Fruit fly (Drosophila melanogaster): Measurements from ENCODE around the gene Jon65Ai.

Jon65Ai gene

DNA sequence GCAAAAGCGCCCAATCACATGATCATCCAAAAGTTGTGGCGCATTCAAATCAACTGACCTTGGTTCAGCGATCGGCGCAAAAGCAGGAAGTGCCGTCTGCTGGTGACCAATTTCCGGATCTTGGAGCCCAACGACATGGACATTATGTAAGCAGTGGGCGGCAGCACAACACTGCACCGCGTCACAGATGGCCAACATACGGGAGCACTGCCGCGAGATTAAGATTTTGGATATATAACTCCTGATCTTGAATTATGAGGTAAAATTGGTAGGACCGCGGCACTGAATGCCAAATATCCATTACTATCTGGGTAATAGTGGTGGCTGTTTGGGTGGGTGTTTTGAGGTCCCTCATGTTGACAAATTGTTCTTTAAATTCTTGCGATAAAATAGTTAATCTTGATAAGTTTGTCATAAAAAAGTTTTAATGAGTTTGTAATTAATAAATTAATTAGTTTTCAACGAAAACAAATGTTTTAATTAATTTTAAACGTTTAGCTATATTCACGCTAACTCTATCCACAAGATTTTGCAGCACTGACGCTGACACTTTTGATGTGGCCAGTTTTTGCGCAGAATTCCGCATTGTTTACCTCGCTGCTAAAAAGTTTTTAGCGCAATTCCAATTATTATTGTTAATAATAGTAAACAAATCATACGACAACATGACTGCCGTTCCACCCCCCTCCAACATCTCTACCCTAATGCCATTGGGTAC is 20.9 kb upstream of the Jon65Ai start, which contains the start of the genes CG13295 and CG6610 (continued):
- peak; percentile 19 for TF ChIP-seq Max (GFP tag; optimal IDR thresholded peaks at IDR 0.05)
- peak; percentile 44 for TF ChIP-seq hkb (optimal IDR thresholded peaks at IDR 0.05)
- peak; percentile 23; the same call in 1 of the 2 replicates for TF ChIP-seq hkb (GFP tag; IDR thresholded peaks at IDR 0.05)
- peak; percentile 46; the same call in 1 of the 2 replicates for TF ChIP-seq sisA (GFP tag; IDR thresholded peaks at IDR 0.05)
- TF ChIP-seq Dll (GFP tag; IDR thresholded peaks at IDR 0.05; ENCODE audit: partially characterized antibody) = 0 out of 4 replicates have a peak, but pooled peaks have one; percentile 23
- 0 out of 2 replicates have a peak, but pooled peaks have one; percentile 5 for TF ChIP-seq CG11247 (GFP tag; IDR thresholded peaks at IDR 0.05)
- peak; percentile 83 for TF ChIP-seq CG9932 (GFP tag; IDR thresholded peaks at IDR 0.05)
- peak; percentile 5 for TF ChIP-seq CG30431 (GFP tag; optimal IDR thresholded peaks at IDR 0.05)
- TF ChIP-seq Mad (GFP tag; optimal IDR thresholded peaks at IDR 0.05) = peak; percentile 26
- TF ChIP-seq Ets65A (GFP tag) = peak; percentile 85
- TF ChIP-seq dmrt99B (tag; optimal IDR thresholded peaks at IDR 0.05) = no peak
- TF ChIP-seq CG10462 (GFP tag; optimal IDR thresholded peaks at IDR 0.05) = peak; percentile 13
- no peak for TF ChIP-seq dati (GFP tag; IDR thresholded peaks at IDR 0.05)
- TF ChIP-seq CG10366 (GFP tag; IDR thresholded peaks at IDR 0.05) = peak; percentile 11; the same call in 1 of the 2 replicates
- no peak for TF ChIP-seq wek (GFP tag; optimal IDR thresholded peaks at IDR 0.05)
- peak; percentile 62 for TF ChIP-seq CG7839 (tag; optimal IDR thresholded peaks at IDR 0.05)
- TF ChIP-seq E2f1 (GFP tag; IDR thresholded peaks at IDR 0.05) = no peak
- TF ChIP-seq CG10147 (GFP tag; optimal IDR thresholded peaks at IDR 0.05) = peak; percentile 50
- peak; percentile 4 for TF ChIP-seq Dp (GFP tag; optimal IDR thresholded peaks at IDR 0.05)
- TF ChIP-seq rib (GFP tag; IDR thresholded peaks at IDR 0.05) = no peak
- TF ChIP-seq CG9437 (GFP tag; optimal IDR thresholded peaks at IDR 0.05) = peak; percentile 22
- TF ChIP-seq Dbx (GFP tag; IDR thresholded peaks at IDR 0.05) = 0 out of 3 replicates have a peak, but pooled peaks have one; percentile 55
- peak; percentile 51 for TF ChIP-seq CG18262 (tag; optimal IDR thresholded peaks at IDR 0.05)
- TF ChIP-seq fd96Cb (tag; optimal IDR thresholded peaks at IDR 0.05) = peak; percentile 27
- TF ChIP-seq CG14710 (tag; optimal IDR thresholded peaks at IDR 0.05) = peak; percentile 67
- peak; percentile 84 for TF ChIP-seq nmo (GFP tag; optimal IDR thresholded peaks at IDR 0.05)
- peak; percentile 52 for TF ChIP-seq Meics (GFP tag; optimal IDR thresholded peaks at IDR 0.05)
- TF ChIP-seq zf30C (GFP tag; optimal IDR thresholded peaks at IDR 0.05) = no peak
- peak; percentile 46; the same call in 1 of the 2 replicates for TF ChIP-seq CG14667 (GFP tag; IDR thresholded peaks at IDR 0.05)
- peak; percentile 54 for TF ChIP-seq CG30020 (tag; optimal IDR thresholded peaks at IDR 0.05)
- peak; percentile 37 for TF ChIP-seq fu2 (GFP tag; optimal IDR thresholded peaks at IDR 0.05)
- TF ChIP-seq peb (GFP tag; IDR thresholded peaks at IDR 0.05) = 0 out of 2 replicates have a peak, but pooled peaks have one; percentile 14
- peak; percentile 58 for TF ChIP-seq bcd (GFP tag; optimal IDR thresholded peaks at IDR 0.05)
- no peak for TF ChIP-seq CG2875 (GFP tag; optimal IDR thresholded peaks at IDR 0.05)
- TF ChIP-seq Fer2 (tag; optimal IDR thresholded peaks at IDR 0.05) = peak; percentile 65
- TF ChIP-seq CG12659 (GFP tag; optimal IDR thresholded peaks at IDR 0.05) = peak; percentile 61
- 0 out of 3 replicates have a peak, but pooled peaks have one; percentile 29 for TF ChIP-seq CG7357 (GFP tag; IDR thresholded peaks at IDR 0.05)
- TF ChIP-seq ssp (GFP tag; IDR thresholded peaks at IDR 0.05) = peak; percentile 36
- TF ChIP-seq p53 (GFP tag; optimal IDR thresholded peaks at IDR 0.05) = no peak
- TF ChIP-seq Sox100B (GFP tag; optimal IDR thresholded peaks at IDR 0.05) = no peak
- peak; percentile 60 for TF ChIP-seq Nf-YC (tag; optimal IDR thresholded peaks at IDR 0.05)
- TF ChIP-seq MESR4 (GFP tag; optimal IDR thresholded peaks at IDR 0.05) = peak; percentile 79
- TF ChIP-seq Hr78 (GFP tag; optimal IDR thresholded peaks at IDR 0.05) = no peak
- peak; percentile 18 for TF ChIP-seq tx (GFP tag; optimal IDR thresholded peaks at IDR 0.05)
- peak; percentile 27 for TF ChIP-seq bab2 (GFP tag; optimal IDR thresholded peaks at IDR 0.05)
- peak; percentile 43 for TF ChIP-seq CG4424 (GFP tag; optimal IDR thresholded peaks at IDR 0.05)
- peak; percentile 38; the same call in 1 of the 2 replicates for TF ChIP-seq CG32767 (GFP tag; IDR thresholded peaks at IDR 0.05)
- peak; percentile 3 for TF ChIP-seq CG1647 (GFP tag; optimal IDR thresholded peaks at IDR 0.05)
- no peak for TF ChIP-seq Drgx (GFP tag; IDR thresholded peaks at IDR 0.05)
